Worm (Caenorhabditis elegans): Measurements from ENCODE around the gene kdin-1.

Gene kdin-1

ce11 chrIV:11037118-11037719 lies 1.2 kb upstream of the kdin-1 start:
- TF ChIP-seq nhr-77 (tag; optimal IDR thresholded peaks at IDR 0.05) (peak; percentile 26), egl-27 (tag; optimal IDR thresholded peaks at IDR 0.05) (no peak), unc-39 (tag; optimal IDR thresholded peaks at IDR 0.05) (no peak), elt-2 (tag; optimal IDR thresholded peaks at IDR 0.05) (peak; percentile 69), pqm-1 (tag; optimal IDR thresholded peaks at IDR 0.05) (peak; percentile 45), lin-15B (tag; optimal IDR thresholded peaks at IDR 0.05) (no peak), nhr-25 (tag; optimal IDR thresholded peaks at IDR 0.05) (no peak), mml-1 (tag; optimal IDR thresholded peaks at IDR 0.05) (no peak), ztf-11 (tag; optimal IDR thresholded peaks at IDR 0.05) (no peak)

ce11 chrIV:11038218-11038617 lies 237 bp upstream of the kdin-1 start:
- TF ChIP-seq nhr-28 (tag; optimal IDR thresholded peaks at IDR 0.05) (no peak), pqm-1 (tag; optimal IDR thresholded peaks at IDR 0.05) (no peak), eor-1 (tag; optimal IDR thresholded peaks at IDR 0.05) (no peak), ZK546.5 (tag; optimal IDR thresholded peaks at IDR 0.05) (no peak), fos-1 (tag; optimal IDR thresholded peaks at IDR 0.05) (no peak)

DNA sequence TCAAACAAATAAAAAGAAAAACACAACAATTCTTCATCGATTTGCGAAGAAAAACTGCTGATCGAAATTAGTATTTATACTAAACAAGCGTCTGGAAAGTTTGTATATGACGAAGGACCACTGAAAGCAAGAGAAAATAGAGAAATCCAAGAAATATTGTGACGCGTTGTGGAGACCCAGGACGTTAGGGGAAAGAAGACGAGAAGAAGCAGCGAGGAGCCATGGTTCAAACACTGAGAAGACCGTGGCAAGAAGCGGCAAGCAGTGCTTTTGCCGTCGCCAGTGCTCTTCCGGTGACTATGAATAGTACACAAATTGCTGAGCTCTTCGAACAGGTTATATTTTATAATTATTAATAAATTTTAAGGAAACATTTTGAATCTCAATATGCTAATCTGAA lies 210 bp downstream of the kdin-1 start:
- TF ChIP-seq sea-2 (GFP tag; optimal IDR thresholded peaks at IDR 0.05): no peak
- TF ChIP-seq skn-1 (tag; optimal IDR thresholded peaks at IDR 0.05): no peak
- no peak for TF ChIP-seq nhr-67 (tag; optimal IDR thresholded peaks at IDR 0.05)
- no peak for TF ChIP-seq fkh-2 (tag; optimal IDR thresholded peaks at IDR 0.05)
- TF ChIP-seq fkh-10 (GFP tag; optimal IDR thresholded peaks at IDR 0.05): no peak
- no peak for TF ChIP-seq elt-3 (tag; optimal IDR thresholded peaks at IDR 0.05)
- no peak for TF ChIP-seq nhr-77 (tag; optimal IDR thresholded peaks at IDR 0.05)
- TF ChIP-seq ama-1 (optimal IDR thresholded peaks at IDR 0.05): no peak
- TF ChIP-seq nfya-1 (tag; optimal IDR thresholded peaks at IDR 0.05; ENCODE audit: insufficient read depth): peak; percentile 28
- peak; percentile 55 for TF ChIP-seq hmg-11 (tag; optimal IDR thresholded peaks at IDR 0.05)
- TF ChIP-seq lin-15B (tag; optimal IDR thresholded peaks at IDR 0.05): no peak
- TF ChIP-seq lsy-12 (tag; optimal IDR thresholded peaks at IDR 0.05): no peak
- TF ChIP-seq ceh-16 (tag; optimal IDR thresholded peaks at IDR 0.05): no peak
- peak; percentile 50 for TF ChIP-seq snpc-4 (tag; optimal IDR thresholded peaks at IDR 0.05)
- peak; percentile 20 for TF ChIP-seq pha-4 (tag; optimal IDR thresholded peaks at IDR 0.05)

DNA sequence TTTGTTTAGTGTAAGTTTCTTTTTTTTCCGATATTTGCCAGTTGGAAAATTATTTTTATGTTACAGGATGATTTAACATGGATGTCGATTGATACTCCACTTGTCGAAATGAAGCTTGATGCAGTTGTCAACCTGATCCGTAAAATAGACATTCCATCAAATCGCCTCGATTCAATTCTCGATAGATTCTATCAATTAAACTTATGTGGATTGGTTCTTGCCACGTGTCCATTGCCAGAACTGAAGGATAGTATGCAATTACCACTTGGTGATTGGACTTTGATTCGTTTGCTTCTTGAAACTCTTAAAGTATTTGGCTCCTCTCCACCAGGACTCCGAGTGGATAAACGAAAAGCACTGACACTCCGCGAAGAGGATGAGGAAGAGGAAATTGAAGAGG lies 5.9 kb downstream of the kdin-1 start:
- no peak for TF ChIP-seq ama-1 (optimal IDR thresholded peaks at IDR 0.05)
- no peak for TF ChIP-seq nhr-77 (tag; optimal IDR thresholded peaks at IDR 0.05)
- TF ChIP-seq pqm-1 (tag; optimal IDR thresholded peaks at IDR 0.05): no peak
- no peak for TF ChIP-seq mml-1 (tag; optimal IDR thresholded peaks at IDR 0.05)

DNA sequence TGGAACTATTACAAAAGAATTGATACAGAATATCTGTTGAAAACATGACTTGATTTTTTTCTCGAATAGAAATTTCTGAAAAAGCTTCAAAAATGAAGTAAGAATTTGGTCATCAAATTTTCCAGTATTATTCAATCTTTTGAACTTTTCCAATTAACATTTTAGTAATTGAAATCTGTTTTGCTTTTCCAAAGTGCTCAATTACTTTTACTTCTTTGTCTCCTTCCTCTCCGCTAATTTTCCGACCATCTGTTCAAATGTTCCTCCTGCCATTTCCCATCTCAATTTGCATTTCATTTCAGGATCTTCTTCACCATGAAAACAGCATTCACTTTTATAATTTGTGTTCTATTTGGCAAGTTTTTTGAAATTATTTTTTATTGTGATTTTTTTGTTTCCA lies 10.4 kb downstream of the kdin-1 start, which contains the start of gene F36H1.11:
Gene F36H1.11 (plus strand): TSS at position 301 of the 400 bp plus-strand sequence.
- no peak for TF ChIP-seq lin-15B (tag; optimal IDR thresholded peaks at IDR 0.05)
- no peak for TF ChIP-seq unc-39 (tag; optimal IDR thresholded peaks at IDR 0.05)
- TF ChIP-seq tbx-2 (tag; optimal IDR thresholded peaks at IDR 0.05): no peak
- TF ChIP-seq hmg-11 (tag; optimal IDR thresholded peaks at IDR 0.05): no peak
- TF ChIP-seq pha-4 (tag; optimal IDR thresholded peaks at IDR 0.05): no peak
- no peak for TF ChIP-seq lin-39 (tag; optimal IDR thresholded peaks at IDR 0.05)
- no peak for TF ChIP-seq daf-12 (tag; optimal IDR thresholded peaks at IDR 0.05)
- TF ChIP-seq elt-1 (tag; optimal IDR thresholded peaks at IDR 0.05): no peak
- TF ChIP-seq nhr-25 (tag; optimal IDR thresholded peaks at IDR 0.05): no peak

DNA sequence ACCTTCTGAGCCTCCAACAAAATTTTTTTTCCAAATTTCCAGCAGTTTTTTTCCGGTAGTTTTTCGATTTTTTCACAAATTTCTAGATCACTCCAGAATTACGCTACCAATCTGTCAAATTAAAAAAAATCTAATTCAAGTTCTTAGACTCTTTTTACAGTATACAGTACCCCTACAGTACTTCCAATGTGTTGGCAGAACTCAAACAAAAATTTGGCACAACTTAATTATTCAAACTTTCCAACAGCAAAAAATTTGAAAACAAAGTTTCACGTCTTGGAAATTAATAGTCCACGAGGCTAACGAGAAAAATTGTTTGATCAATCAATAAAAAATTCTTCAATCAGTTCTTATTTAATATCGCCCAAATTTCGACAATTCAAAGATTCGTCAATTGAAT lies 11.4 kb downstream of the kdin-1 start, which contains the start of gene F36H1.3:
Gene F36H1.3 (plus strand): TSS at position 323 of the 400 bp plus-strand sequence.
- TF ChIP-seq snpc-4 (tag; optimal IDR thresholded peaks at IDR 0.05) (no peak), nhr-28 (tag; optimal IDR thresholded peaks at IDR 0.05) (no peak), nhr-237 (tag; optimal IDR thresholded peaks at IDR 0.05) (no peak), unc-62 (GFP tag; optimal IDR thresholded peaks at IDR 0.05) (no peak), daf-12 (tag; optimal IDR thresholded peaks at IDR 0.05) (no peak), lin-15B (tag; optimal IDR thresholded peaks at IDR 0.05) (no peak), elt-3 (tag; optimal IDR thresholded peaks at IDR 0.05) (no peak), elt-2 (tag; optimal IDR thresholded peaks at IDR 0.05) (no peak), sea-2 (GFP tag; optimal IDR thresholded peaks at IDR 0.05) (no peak), egl-27 (tag; optimal IDR thresholded peaks at IDR 0.05) (no peak), mml-1 (tag; optimal IDR thresholded peaks at IDR 0.05) (no peak)

Measured in whole organism, L3 larva.